Worm (Caenorhabditis elegans): Measurements from ENCODE around the gene hsp-43.

DNA sequence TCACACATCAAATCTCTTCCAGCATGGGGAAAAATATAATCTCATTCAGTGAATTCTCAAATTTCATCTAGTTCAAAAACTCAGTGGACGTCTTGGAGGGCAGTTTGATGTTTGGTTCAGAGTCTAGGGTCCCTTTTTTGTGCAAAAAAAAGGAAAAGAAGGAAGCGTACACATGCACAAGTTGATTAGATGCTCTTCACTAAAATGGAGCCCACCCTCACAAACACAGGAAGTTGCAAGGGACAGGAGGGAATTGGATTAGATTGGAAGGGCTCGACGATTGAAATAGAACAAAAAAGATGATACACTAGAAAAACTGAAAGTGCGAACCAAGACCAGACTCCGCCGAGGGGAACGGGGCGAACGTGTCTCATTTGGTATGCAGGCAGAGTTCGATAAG is 15.5 kb upstream of the hsp-43 start:
- no peak for TF ChIP-seq ztf-11 (tag; optimal IDR thresholded peaks at IDR 0.05)
- TF ChIP-seq nhr-12 (tag; optimal IDR thresholded peaks at IDR 0.05) = no peak
- TF ChIP-seq nhr-11 (tag; optimal IDR thresholded peaks at IDR 0.05) = no peak
- TF ChIP-seq nhr-43 (tag; optimal IDR thresholded peaks at IDR 0.05; ENCODE audit: poor library complexity, severe bottlenecking) = no peak
- TF ChIP-seq tbx-2 (tag; optimal IDR thresholded peaks at IDR 0.05) = no peak
